Worm (Caenorhabditis elegans) whole organism, young adult: ENCODE results near the gene htp-1.

Experiments
- B0336.3 ChIP-seq: fragments of 200-800 bp; sonication (Bioruptor generic); IDR thresholded peaks from 2 replicates; pipeline ENCODE4 v1.3.6; 2022; ENCODE audit warnings: missing genetic modification characterization, missing compliant biosample characterization
- C06A6.2 ChIP-seq: fragments of 200-800 bp; sonication (Bioruptor generic); conservative IDR thresholded peaks from 2 replicates; pipeline ENCODE4 v1.3.6; 2022; ENCODE audit warnings: missing genetic modification characterization, missing compliant biosample characterization
- F23B12.7 ChIP-seq: sonication (generic microtip); optimal IDR thresholded peaks from 2 replicates; lab custom pipeline; 2017; ENCODE audit warnings: missing genetic modification characterization, mild to moderate bottlenecking, missing compliant biosample characterization, antibody characterized with exemption, moderate library complexity; ENCODE audit not compliant: insufficient read depth
- F37B4.10 ChIP-seq: fragments of 200-800 bp; sonication (Bioruptor generic); IDR thresholded peaks from 2 replicates; pipeline ENCODE4 v1.3.6; 2022; ENCODE audit warnings: missing genetic modification characterization, missing compliant biosample characterization
- F39B2.1 ChIP-seq: fragments of 200-800 bp; sonication (Bioruptor generic); IDR thresholded peaks from 2 replicates; pipeline ENCODE4 v1.3.6; 2022; ENCODE audit warnings: missing genetic modification reagents, missing genetic modification characterization, missing compliant biosample characterization
- F49E8.2 ChIP-seq: sonication (generic microtip); optimal IDR thresholded peaks from 3 replicates; lab custom pipeline; 2017; ENCODE audit warnings: missing genetic modification characterization, mild to moderate bottlenecking, missing compliant biosample characterization, antibody characterized with exemption, moderate library complexity; ENCODE audit not compliant: insufficient read depth
- F57A8.1 ChIP-seq: fragments of 200-800 bp; sonication (Bioruptor generic); optimal IDR thresholded peaks from 2 replicates; lab custom pipeline; 2018; ENCODE audit warnings: mild to moderate bottlenecking, missing genetic modification characterization, moderate library complexity, missing compliant biosample characterization
- T07F8.4 ChIP-seq: sonication (generic microtip); optimal IDR thresholded peaks from 2 replicates; lab custom pipeline; 2016; ENCODE audit warnings: mild to moderate bottlenecking, missing genetic modification characterization, moderate library complexity, missing compliant biosample characterization
- Y79H2A.3 ChIP-seq: fragments of 200-800 bp; sonication (Bioruptor generic); conservative IDR thresholded peaks from 2 replicates; pipeline ENCODE4 v1.3.6; 2022; ENCODE audit warnings: missing genetic modification reagents, missing genetic modification characterization, missing compliant biosample characterization
- ZK185.1 ChIP-seq: sonication (generic microtip); optimal IDR thresholded peaks from 2 replicates; lab custom pipeline; 2016; ENCODE audit warnings: mild to moderate bottlenecking, missing genetic modification characterization, missing compliant biosample characterization; ENCODE audit not compliant: poor library complexity, severe bottlenecking
- ama-1 ChIP-seq, 3 experiments: fragments of 150-350 bp in 1 of 3; sonication (generic microtip) in 2 of 3; optimal IDR thresholded peaks; 2 replicates each; lab custom pipeline; 2014 to 2018; ENCODE audit warnings: missing biosample characterization in 2 of 3, missing genetic modification characterization in 2 of 3, missing genetic modification reagents in 2 of 3
- aptf-3 ChIP-seq: fragments of 200-800 bp; sonication (Bioruptor generic); IDR thresholded peaks from 2 replicates; pipeline ENCODE4 v1.3.6; 2022; ENCODE audit warnings: missing genetic modification characterization, missing compliant biosample characterization
- athp-1 ChIP-seq: sonication (generic microtip); optimal IDR thresholded peaks from 2 replicates; lab custom pipeline; 2017; ENCODE audit warnings: mild to moderate bottlenecking, missing genetic modification characterization, missing compliant biosample characterization
- attf-3 ChIP-seq: fragments of 200-800 bp; sonication (Bioruptor generic); conservative IDR thresholded peaks from 2 replicates; pipeline ENCODE4 v1.3.6; 2022; ENCODE audit warnings: missing genetic modification reagents, missing genetic modification characterization, missing compliant biosample characterization
- attf-5 ChIP-seq: fragments of 200-800 bp; sonication (Bioruptor generic); optimal IDR thresholded peaks from 2 replicates; lab custom pipeline; 2018; ENCODE audit warnings: mild to moderate bottlenecking, missing genetic modification characterization, missing compliant biosample characterization
- bed-2 ChIP-seq: fragments of 200-800 bp; sonication (Bioruptor generic); IDR thresholded peaks from 2 replicates; pipeline ENCODE4 v1.3.6; 2022; ENCODE audit warnings: missing genetic modification reagents, missing genetic modification characterization, missing compliant biosample characterization
- ccch-3 ChIP-seq: fragments of 200-800 bp; sonication (Bioruptor generic); optimal IDR thresholded peaks from 2 replicates; lab custom pipeline; 2018; ENCODE audit warnings: mild to moderate bottlenecking, missing genetic modification characterization, missing compliant biosample characterization
- cebp-1 ChIP-seq, 2 experiments: fragments of 200-800 bp in 1 of 2; sonication (Bioruptor generic) in 1 of 2; sonication (generic microtip) in 1 of 2; IDR thresholded peaks in 1 of 2; optimal IDR thresholded peaks in 1 of 2; 2 replicates each; pipeline versions ENCODE4 v1.3.6 to Lab custom; 2017 to 2022; ENCODE audit warnings: missing compliant biosample characterization in 2 of 2, missing genetic modification characterization in 2 of 2, mild to moderate bottlenecking in 1 of 2, missing genetic modification reagents in 1 of 2, moderate library complexity in 1 of 2
- ceh-100 ChIP-seq: fragments of 200-800 bp; sonication (Bioruptor generic); IDR thresholded peaks from 2 replicates; pipeline ENCODE4 v1.3.6; 2022; ENCODE audit warnings: missing genetic modification reagents, missing genetic modification characterization, missing compliant biosample characterization
- efl-1 ChIP-seq: fragments of 150-350 bp; optimal IDR thresholded peaks from 2 replicates; lab custom pipeline; 2014; ENCODE audit warnings: missing biosample characterization, missing genetic modification reagents, missing genetic modification characterization
- fkh-3 ChIP-seq: sonication (generic microtip); optimal IDR thresholded peaks from 2 replicates; lab custom pipeline; 2016; ENCODE audit warnings: mild to moderate bottlenecking, missing genetic modification characterization, missing compliant biosample characterization
- lin-40 ChIP-seq: sonication (generic microtip); optimal IDR thresholded peaks from 2 replicates; lab custom pipeline; 2016; ENCODE audit warnings: missing genetic modification characterization, mild to moderate bottlenecking, missing compliant biosample characterization, missing genotype, missing genetic modification reagents
- lin-54 ChIP-seq: fragments of 200-800 bp; sonication (Bioruptor generic); optimal IDR thresholded peaks from 2 replicates; lab custom pipeline; 2018; ENCODE audit warnings: mild to moderate bottlenecking, missing genetic modification characterization, missing compliant biosample characterization
- lsl-1 ChIP-seq: fragments of 200-800 bp; sonication (Bioruptor generic); optimal IDR thresholded peaks from 2 replicates; lab custom pipeline; 2018; ENCODE audit warnings: mild to moderate bottlenecking, missing genetic modification characterization, moderate library complexity, missing compliant biosample characterization
- mcd-1 ChIP-seq: fragments of 200-800 bp; sonication (Bioruptor generic); IDR thresholded peaks from 2 replicates; pipeline ENCODE4 v1.3.6; 2022; ENCODE audit warnings: missing genetic modification reagents, missing genetic modification characterization, missing compliant biosample characterization
- mel-28 ChIP-seq: sonication (generic microtip); optimal IDR thresholded peaks from 2 replicates; lab custom pipeline; 2016; ENCODE audit warnings: borderline replicate concordance, mild to moderate bottlenecking, missing genetic modification characterization, missing compliant biosample characterization
- mxl-1 ChIP-seq: sonication (generic microtip); optimal IDR thresholded peaks from 2 replicates; lab custom pipeline; 2016; ENCODE audit warnings: missing genetic modification characterization, missing compliant biosample characterization
- nhr-120 ChIP-seq: fragments of 200-800 bp; sonication (Bioruptor generic); IDR thresholded peaks from 2 replicates; pipeline ENCODE4 v1.3.6; 2022; ENCODE audit warnings: missing genetic modification characterization, missing compliant biosample characterization
- nhr-80 ChIP-seq: sonication (generic microtip); optimal IDR thresholded peaks from 2 replicates; lab custom pipeline; 2016; ENCODE audit warnings: missing genetic modification characterization, missing compliant biosample characterization
- nhr-90 ChIP-seq: sonication (generic microtip); optimal IDR thresholded peaks from 2 replicates; lab custom pipeline; 2016; ENCODE audit warnings: missing genotype, mild to moderate bottlenecking, missing genetic modification characterization, missing compliant biosample characterization
- rpc-1 ChIP-seq, 2 experiments: fragments of 150-350 bp in 1 of 2; sonication (generic microtip) in 1 of 2; optimal IDR thresholded peaks; 2 replicates each; lab custom pipeline; 2014 to 2018; ENCODE audit warnings: missing biosample characterization in 1 of 2, missing genetic modification characterization in 1 of 2, missing genetic modification reagents in 1 of 2, missing genotype in 1 of 2
- sdz-38 ChIP-seq: sonication (generic microtip); optimal IDR thresholded peaks from 2 replicates; lab custom pipeline; 2016; ENCODE audit warnings: missing genotype, missing genetic modification characterization, missing compliant biosample characterization
- snpc-1.3 ChIP-seq: sonication (generic microtip); optimal IDR thresholded peaks from 2 replicates; lab custom pipeline; 2017; ENCODE audit warnings: missing genetic modification characterization, mild to moderate bottlenecking, missing compliant biosample characterization, antibody characterized with exemption, moderate library complexity, missing genotype, missing genetic modification reagents; ENCODE audit not compliant: insufficient read depth
- snpc-4 ChIP-seq, 5 experiments: fragments of 150-350 bp in 1 of 5; sonication (generic microtip) in 4 of 5; optimal IDR thresholded peaks; 2 replicates each; lab custom pipeline; 2014 to 2018; ENCODE audit warnings: missing genetic modification characterization in 5 of 5, missing biosample characterization in 3 of 5, antibody characterized with exemption in 2 of 5, mild to moderate bottlenecking in 2 of 5, missing compliant biosample characterization in 2 of 5, missing genotype in 2 of 5, moderate library complexity in 2 of 5, missing genetic modification reagents in 1 of 5
- tbx-9 ChIP-seq: sonication (generic microtip); optimal IDR thresholded peaks from 2 replicates; lab custom pipeline; 2016; ENCODE audit warnings: borderline replicate concordance, missing genetic modification characterization, inconsistent platforms, missing compliant biosample characterization
- tlf-1 ChIP-seq: fragments of 200-800 bp; sonication (Bioruptor generic); optimal IDR thresholded peaks from 2 replicates; lab custom pipeline; 2018; ENCODE audit warnings: mild to moderate bottlenecking, missing genetic modification characterization, missing compliant biosample characterization
- ztf-18 ChIP-seq: sonication (generic microtip); optimal IDR thresholded peaks from 2 replicates; lab custom pipeline; 2016; ENCODE audit warnings: missing genotype, mild to moderate bottlenecking, missing genetic modification characterization, missing compliant biosample characterization
- ztf-26 ChIP-seq: sonication (generic microtip); optimal IDR thresholded peaks from 2 replicates; lab custom pipeline; 2017; ENCODE audit warnings: missing genetic modification characterization, missing compliant biosample characterization
- ztf-28 ChIP-seq: fragments of 200-800 bp; sonication (Bioruptor generic); IDR thresholded peaks from 2 replicates; pipeline ENCODE4 v1.3.6; 2022; ENCODE audit warnings: missing genetic modification reagents, missing genetic modification characterization, missing compliant biosample characterization
- ztf-6 ChIP-seq: fragments of 200-800 bp; sonication (Bioruptor generic); IDR thresholded peaks from 2 replicates; pipeline ENCODE4 v1.3.6; 2022; ENCODE audit warnings: missing genetic modification reagents, missing genetic modification characterization, missing compliant biosample characterization

htp-1 gene

ce11 chrIV:5374321-5374720 is 17.0 kb downstream of the htp-1 start:
- TF ChIP-seq C06A6.2: 0 out of 2 replicates have a peak, but pooled peaks have one; percentile 6
- TF ChIP-seq ZK185.1 (tag; lab: Kevin White, UChicago): peak; percentile 24
- peak; percentile 34 for TF ChIP-seq snpc-1.3 (tag; lab: Kevin White, UChicago)
- peak; percentile 47 for TF ChIP-seq F23B12.7 (tag; lab: Kevin White, UChicago)
- no peak for TF ChIP-seq ztf-26 (tag; lab: Kevin White, UChicago)
- TF ChIP-seq nhr-80: peak; percentile 66
- TF ChIP-seq nhr-90 (tag; lab: Kevin White, UChicago): peak; percentile 44
- no peak for TF ChIP-seq efl-1 (GFP tag; lab: Kevin White, UChicago)

DNA sequence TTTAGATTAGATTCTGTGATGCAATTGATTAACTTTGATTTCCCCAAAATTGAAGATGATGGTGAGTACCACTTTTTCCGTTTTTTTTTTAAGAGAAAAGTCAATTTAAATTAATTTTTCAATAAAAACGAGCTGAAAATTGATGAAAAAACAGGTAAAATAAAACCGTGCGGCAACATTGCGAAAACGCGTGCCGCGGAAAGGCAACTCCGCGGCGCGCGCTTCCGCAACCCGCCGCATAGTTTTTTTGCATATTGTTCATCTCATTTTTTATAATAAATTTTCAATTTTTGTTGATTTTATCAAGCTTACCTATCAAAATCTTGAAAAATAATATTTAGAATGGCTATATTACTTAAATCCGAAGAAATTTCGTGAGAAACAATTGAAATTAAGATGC is 20.4 kb downstream of the htp-1 start:
- no peak for TF ChIP-seq Y79H2A.3 (GFP tag; lab: Robert Waterston, UW)
- no peak for TF ChIP-seq F39B2.1 (GFP tag; lab: Robert Waterston, UW)
- no peak for TF ChIP-seq mcd-1 (GFP tag; lab: Robert Waterston, UW)
- TF ChIP-seq F57A8.1 (GFP tag; lab: Kevin White, UChicago): no peak
- no peak for TF ChIP-seq F49E8.2
- no peak for TF ChIP-seq bed-2
- no peak for TF ChIP-seq B0336.3 (GFP tag; lab: Robert Waterston, UW)
- TF ChIP-seq ceh-100 (GFP tag; lab: Robert Waterston, UW): 0 out of 2 replicates have a peak, but pooled peaks have one; percentile 26
- peak; percentile 18 for TF ChIP-seq snpc-1.3 (tag; lab: Kevin White, UChicago)
- TF ChIP-seq efl-1 (GFP tag; lab: Kevin White, UChicago): peak; percentile 12
- TF ChIP-seq nhr-120: no peak
- TF ChIP-seq lsl-1 (GFP tag; lab: Kevin White, UChicago): peak; percentile 9
- TF ChIP-seq mel-28 (tag; lab: Kevin White, UChicago): no peak
- TF ChIP-seq cebp-1 (GFP tag; IDR thresholded peaks at IDR 0.05; lab: Robert Waterston, UW): no peak
- TF ChIP-seq cebp-1 (tag; optimal IDR thresholded peaks at IDR 0.05; lab: Kevin White, UChicago): peak; percentile 6
- TF ChIP-seq snpc-4 (GFP tag; optimal IDR thresholded peaks at IDR 0.05; lab: Kevin White, UChicago): no peak
- TF ChIP-seq snpc-4 (tag; optimal IDR thresholded peaks at IDR 0.05; lab: Kevin White, UChicago): peak in 2 of 4 experiments; percentile 65 to 78
- TF ChIP-seq rpc-1 (optimal IDR thresholded peaks at IDR 0.05; lab: Kevin White, UChicago): peak; percentile 14
- TF ChIP-seq rpc-1 (tag; optimal IDR thresholded peaks at IDR 0.05; lab: Kevin White, UChicago): no peak
- no peak for TF ChIP-seq nhr-90 (tag; lab: Kevin White, UChicago)
- TF ChIP-seq athp-1 (tag; lab: Kevin White, UChicago): no peak
- no peak for TF ChIP-seq ztf-28 (GFP tag; lab: Robert Waterston, UW)
- TF ChIP-seq tlf-1 (GFP tag; lab: Kevin White, UChicago): no peak
- no peak for TF ChIP-seq mxl-1
- TF ChIP-seq F37B4.10 (GFP tag; lab: Robert Waterston, UW): no peak
- TF ChIP-seq T07F8.4 (tag; lab: Kevin White, UChicago): no peak

DNA sequence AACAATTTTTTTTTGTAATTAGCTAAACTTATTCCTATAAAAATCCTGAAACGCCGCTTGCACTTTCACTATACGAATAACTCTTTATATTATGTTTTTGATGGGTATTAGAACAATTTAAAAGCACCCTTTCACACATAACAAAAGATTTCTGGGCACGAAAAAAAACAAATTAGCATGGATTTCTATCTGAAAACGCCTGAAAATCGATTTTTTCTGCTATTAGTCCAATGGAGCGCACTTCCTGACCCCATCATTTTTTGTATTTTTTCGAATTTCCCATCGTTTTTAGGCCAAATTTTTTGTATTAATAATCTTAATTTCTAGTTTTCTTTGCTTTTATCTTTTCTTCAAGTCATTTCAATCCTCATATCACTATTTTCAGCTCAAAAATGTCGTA is 21.9 kb downstream of the htp-1 start, which contains the start of gene F41H10.3:
Gene F41H10.3 (plus strand): TSS at position 388 of the 400 bp plus-strand sequence.
- TF ChIP-seq attf-3 (GFP tag; lab: Robert Waterston, UW) (no peak), mcd-1 (GFP tag; lab: Robert Waterston, UW) (0 out of 2 replicates have a peak, but pooled peaks have one; percentile 31)
- TF ChIP-seq, all 124 proteins: peak for 1

ce11 chrIV:5368860-5369259 is 22.5 kb downstream of the htp-1 start:
- TF ChIP-seq ztf-26 (tag; lab: Kevin White, UChicago) (no peak), attf-5 (GFP tag; lab: Kevin White, UChicago) (peak; percentile 77), fkh-3 (tag; lab: Kevin White, UChicago) (no peak), sdz-38 (tag; lab: Kevin White, UChicago) (no peak), tbx-9 (tag; lab: Kevin White, UChicago) (no peak), ccch-3 (GFP tag; lab: Kevin White, UChicago) (no peak), ztf-18 (tag; lab: Kevin White, UChicago) (no peak), ama-1 (optimal IDR thresholded peaks at IDR 0.05; lab: Kevin White, UChicago) (no peak), ama-1 (GFP tag; optimal IDR thresholded peaks at IDR 0.05; lab: Kevin White, UChicago) (no peak), aptf-3 (no peak), lin-40 (tag; lab: Kevin White, UChicago) (no peak), snpc-1.3 (tag; lab: Kevin White, UChicago) (no peak), lin-54 (GFP tag; lab: Kevin White, UChicago) (peak; percentile 6), F49E8.2 (no peak), cebp-1 (GFP tag; IDR thresholded peaks at IDR 0.05; lab: Robert Waterston, UW) (no peak), cebp-1 (tag; optimal IDR thresholded peaks at IDR 0.05; lab: Kevin White, UChicago) (peak; percentile 49), ztf-6 (GFP tag; lab: Robert Waterston, UW) (no peak)
